Fruit fly (Drosophila melanogaster): Measurements from ENCODE around the gene Naa20B.
A peak's percentile ranks its signal among the peaks of the same experiment; 100 is the strongest.

Gene Naa20B

dm6 chr2L:13245855-13246645, 11.2 kb upstream of the Naa20B start, which contains the start of gene CG16820 (continued):
- no peak for TF ChIP-seq hkb (optimal IDR thresholded peaks at IDR 0.05)
- TF ChIP-seq hkb (GFP tag; IDR thresholded peaks at IDR 0.05) = no peak
- peak; percentile 96 for TF ChIP-seq CG15514 (GFP tag; optimal IDR thresholded peaks at IDR 0.05)
- TF ChIP-seq CG1647 (GFP tag; optimal IDR thresholded peaks at IDR 0.05) = no peak
- TF ChIP-seq bsh (GFP tag; optimal IDR thresholded peaks at IDR 0.05) = no peak
- no peak for TF ChIP-seq Ets97D (GFP tag; optimal IDR thresholded peaks at IDR 0.05)

dm6 chr2L:13251167-13251566, 6.1 kb upstream of the Naa20B start:
- TF ChIP-seq ash1 (GFP tag; optimal IDR thresholded peaks at IDR 0.05) (no peak), Oli (tag; optimal IDR thresholded peaks at IDR 0.05) (no peak), Awh (GFP tag; IDR thresholded peaks at IDR 0.05) (no peak), cg (GFP tag; optimal IDR thresholded peaks at IDR 0.05) (no peak), CG10209 (GFP tag; optimal IDR thresholded peaks at IDR 0.05) (no peak), CG11696 (GFP tag; IDR thresholded peaks at IDR 0.05) (no peak), CG31224 (GFP tag; IDR thresholded peaks at IDR 0.05) (no peak), gcm (GFP tag; optimal IDR thresholded peaks at IDR 0.05) (no peak), pfk (GFP tag; optimal IDR thresholded peaks at IDR 0.05) (no peak), CG32772 (GFP tag; IDR thresholded peaks at IDR 0.05) (no peak), Dfd (GFP tag; optimal IDR thresholded peaks at IDR 0.05) (no peak), fd64A (GFP tag; optimal IDR thresholded peaks at IDR 0.05) (no peak), Nf-YA (GFP tag; IDR thresholded peaks at IDR 0.05) (no peak), gsb (GFP tag; IDR thresholded peaks at IDR 0.05) (no peak), CG4282 (GFP tag; optimal IDR thresholded peaks at IDR 0.05) (no peak), Six4 (GFP tag; optimal IDR thresholded peaks at IDR 0.05) (no peak), Eip74EF (GFP tag; optimal IDR thresholded peaks at IDR 0.05) (no peak)

dm6 chr2L:13258702-13259101, 1.4 kb downstream of the Naa20B start:
- TF ChIP-seq CG34224 (GFP tag; IDR thresholded peaks at IDR 0.05; ENCODE audit: partially characterized antibody) (no peak), lov (optimal IDR thresholded peaks at IDR 0.05) (no peak), lov (GFP tag; IDR thresholded peaks at IDR 0.05) (no peak), Xrp1 (GFP tag; IDR thresholded peaks at IDR 0.05) (peak; percentile 40; the same call in 1 of the 2 replicates), BEAF-32 (GFP tag; optimal IDR thresholded peaks at IDR 0.05) (no peak), CG13424 (tag; optimal IDR thresholded peaks at IDR 0.05) (no peak), nmo (GFP tag; optimal IDR thresholded peaks at IDR 0.05) (peak; percentile 12), CG11504 (tag; optimal IDR thresholded peaks at IDR 0.05) (peak; percentile 48), GATAe (GFP tag; conservative IDR thresholded peaks at IDR 0.05) (no peak), Stat92E (GFP tag; optimal IDR thresholded peaks at IDR 0.05) (no peak), CG10431 (GFP tag; optimal IDR thresholded peaks at IDR 0.05) (no peak), CG18011 (GFP tag; optimal IDR thresholded peaks at IDR 0.05) (no peak), crol (GFP tag; IDR thresholded peaks at IDR 0.05) (no peak), slbo (GFP tag; IDR thresholded peaks at IDR 0.05) (no peak), chn (GFP tag; optimal IDR thresholded peaks at IDR 0.05) (no peak), Kr (GFP tag; optimal IDR thresholded peaks at IDR 0.05) (no peak), CG14441 (GFP tag; IDR thresholded peaks at IDR 0.05) (no peak), CG12744 (GFP tag; optimal IDR thresholded peaks at IDR 0.05) (no peak), ato (GFP tag; IDR thresholded peaks at IDR 0.05; ENCODE audit: partially characterized antibody) (no peak), CG7786 (GFP tag; optimal IDR thresholded peaks at IDR 0.05) (no peak), wek (GFP tag; optimal IDR thresholded peaks at IDR 0.05) (no peak), eve (GFP tag; optimal IDR thresholded peaks at IDR 0.05) (peak in 1 of 2 experiments; percentile 40), en (GFP tag; optimal IDR thresholded peaks at IDR 0.05) (no peak), CG4282 (GFP tag; optimal IDR thresholded peaks at IDR 0.05) (no peak), Dp (GFP tag; optimal IDR thresholded peaks at IDR 0.05) (no peak), gcm (GFP tag; optimal IDR thresholded peaks at IDR 0.05) (no peak), CG18764 (GFP tag; optimal IDR thresholded peaks at IDR 0.05) (no peak)

Measured in whole organism, embryonic.